Fruit fly (Drosophila melanogaster) S2 (cell line): ENCODE results near the gene CG34384.
A peak's percentile ranks its signal among the peaks of the same experiment; 100 is the strongest.

Experiments
- CG8478 ChIP-seq: fragments of >200 bp; optimal IDR thresholded peaks from 2 replicates; lab custom pipeline; 2018
- CTCF ChIP-seq, 2 experiments: fragments of >200 bp; optimal IDR thresholded peaks; 2 replicates each; lab custom pipeline; 2018

DNA sequence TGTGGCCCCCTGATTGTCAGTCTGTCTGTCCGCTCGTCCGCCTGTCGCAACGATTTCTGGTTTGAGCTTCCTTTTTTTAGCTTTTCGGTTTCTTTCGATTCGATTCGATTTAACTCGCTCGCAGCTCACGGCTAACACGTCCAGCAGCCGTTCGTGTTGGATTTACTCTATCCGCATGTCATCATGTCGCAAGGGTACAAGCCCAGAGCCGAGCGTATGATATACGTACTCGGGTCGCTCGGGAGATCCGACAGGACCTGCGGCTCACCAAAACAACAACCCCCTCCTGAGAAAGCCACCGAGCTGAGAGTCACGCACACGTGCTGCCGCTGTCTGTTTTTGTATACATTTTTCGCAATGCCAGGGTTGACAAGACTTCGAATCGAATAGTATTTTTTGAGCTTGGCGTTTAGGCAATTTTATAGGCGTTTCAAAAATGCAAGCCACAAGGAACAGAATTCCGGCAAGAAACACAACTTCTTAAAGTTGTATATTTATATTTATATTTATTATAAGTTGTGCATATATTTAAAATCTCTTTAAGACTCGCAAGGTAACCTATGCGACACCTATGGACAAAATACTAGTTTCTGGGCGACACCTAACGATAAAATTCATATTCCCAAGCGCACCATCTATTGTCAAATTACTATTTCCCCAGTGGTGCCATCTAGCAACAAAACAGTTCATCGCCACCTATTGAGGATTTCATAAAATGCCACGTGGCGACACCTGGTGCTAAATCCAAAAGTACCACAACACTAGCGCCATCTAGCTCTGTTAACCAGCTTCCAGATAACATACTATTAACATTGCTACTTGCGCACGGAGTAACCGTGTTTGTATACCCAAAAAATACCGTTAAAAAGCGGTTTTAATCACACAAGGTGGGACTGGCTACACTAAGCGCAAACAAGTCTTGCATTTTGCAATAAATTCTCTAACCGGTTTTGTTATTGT is 4.2 kb upstream of the CG34384 start, which contains the start of the genes CG2993 and sgll:
- TF ChIP-seq CTCF (optimal IDR thresholded peaks at IDR 0.05; lab: Kevin White, UChicago) (peak; percentile 100), CG8478 (no peak)
